Fruit fly (Drosophila melanogaster): ENCODE measurements around the gene MFS18.

MFS18 gene

dm6 chr2L:4458119-4459056 is 10.0 kb upstream of the MFS18 start, which contains the start of gene RpL27A:
Gene RpL27A, minus strand, starts transcription at chr2L:4458364.
- no peak for TF ChIP-seq cnc (optimal IDR thresholded peaks at IDR 0.05)
- TF ChIP-seq bab1 (GFP tag; optimal IDR thresholded peaks at IDR 0.05), result peak; percentile 81
- TF ChIP-seq Hr96 (GFP tag; optimal IDR thresholded peaks at IDR 0.05), result peak; percentile 77
- TF ChIP-seq ovo (GFP tag; optimal IDR thresholded peaks at IDR 0.05), result peak; percentile 72
- TF ChIP-seq Mnt (GFP tag; optimal IDR thresholded peaks at IDR 0.05), result peak; percentile 93
- TF ChIP-seq CG7101 (tag; optimal IDR thresholded peaks at IDR 0.05), result peak; percentile 85
- peak; percentile 65 for TF ChIP-seq cic (GFP tag; optimal IDR thresholded peaks at IDR 0.05)
- peak; percentile 30 for TF ChIP-seq Clk (GFP tag; optimal IDR thresholded peaks at IDR 0.05)
- TF ChIP-seq CG1620 (GFP tag; optimal IDR thresholded peaks at IDR 0.05), result peak; percentile 68
- TF ChIP-seq tj (GFP tag; optimal IDR thresholded peaks at IDR 0.05), result peak; percentile 54
- peak; percentile 74 for TF ChIP-seq CG7045 (GFP tag; optimal IDR thresholded peaks at IDR 0.05)
- no peak for TF ChIP-seq CG5204 (GFP tag; optimal IDR thresholded peaks at IDR 0.05)
- TF ChIP-seq CG11617 (GFP tag; optimal IDR thresholded peaks at IDR 0.05), result peak; percentile 88
- TF ChIP-seq CG12768 (GFP tag; optimal IDR thresholded peaks at IDR 0.05), result peak; percentile 60
- TF ChIP-seq toe (GFP tag; optimal IDR thresholded peaks at IDR 0.05), result peak; percentile 68
- TF ChIP-seq CG14711 (tag; optimal IDR thresholded peaks at IDR 0.05), result peak; percentile 53
- TF ChIP-seq pad (GFP tag; optimal IDR thresholded peaks at IDR 0.05), result peak; percentile 51
- peak; percentile 61 for TF ChIP-seq CG33017 (tag; optimal IDR thresholded peaks at IDR 0.05)
- no peak for TF ChIP-seq kay (GFP tag; ENCODE audit: borderline replicate concordance)
- peak; percentile 70 for TF ChIP-seq Crg-1 (GFP tag; optimal IDR thresholded peaks at IDR 0.05)

dm6 chr2L:4456539-4456994 is 8.1 kb upstream of the MFS18 start, which contains the start of gene Gs1l:
Gene Gs1l, minus strand, starts transcription at chr2L:4456807.
- TF ChIP-seq ovo (GFP tag; optimal IDR thresholded peaks at IDR 0.05), result no peak
- peak; percentile 35 for TF ChIP-seq CG7101 (tag; optimal IDR thresholded peaks at IDR 0.05)
- peak; percentile 30 for TF ChIP-seq CG33017 (tag; optimal IDR thresholded peaks at IDR 0.05)
- TF ChIP-seq CG14711 (tag; optimal IDR thresholded peaks at IDR 0.05), result peak; percentile 13
- no peak for TF ChIP-seq CG5204 (GFP tag; optimal IDR thresholded peaks at IDR 0.05)
- TF ChIP-seq Mnt (GFP tag; optimal IDR thresholded peaks at IDR 0.05), result peak; percentile 36
- TF ChIP-seq Clk (GFP tag; optimal IDR thresholded peaks at IDR 0.05), result no peak
- no peak for TF ChIP-seq toe (GFP tag; optimal IDR thresholded peaks at IDR 0.05)
- peak; percentile 19 for TF ChIP-seq bab1 (GFP tag; optimal IDR thresholded peaks at IDR 0.05)
- no peak for TF ChIP-seq Hr96 (GFP tag; optimal IDR thresholded peaks at IDR 0.05)
- no peak for TF ChIP-seq CG1620 (GFP tag; optimal IDR thresholded peaks at IDR 0.05)
- peak; percentile 3 for TF ChIP-seq tj (GFP tag; optimal IDR thresholded peaks at IDR 0.05)
- TF ChIP-seq cic (GFP tag; optimal IDR thresholded peaks at IDR 0.05), result peak; percentile 47
- TF ChIP-seq CG11617 (GFP tag; optimal IDR thresholded peaks at IDR 0.05), result peak; percentile 14
- peak; percentile 17 for TF ChIP-seq pad (GFP tag; optimal IDR thresholded peaks at IDR 0.05)
- peak; percentile 29 for TF ChIP-seq CG12768 (GFP tag; optimal IDR thresholded peaks at IDR 0.05)
- no peak for TF ChIP-seq Crg-1 (GFP tag; optimal IDR thresholded peaks at IDR 0.05)
- no peak for TF ChIP-seq kay (GFP tag; ENCODE audit: borderline replicate concordance)
- TF ChIP-seq CG7045 (GFP tag; optimal IDR thresholded peaks at IDR 0.05), result no peak
- no peak for TF ChIP-seq cnc (optimal IDR thresholded peaks at IDR 0.05)

DNA sequence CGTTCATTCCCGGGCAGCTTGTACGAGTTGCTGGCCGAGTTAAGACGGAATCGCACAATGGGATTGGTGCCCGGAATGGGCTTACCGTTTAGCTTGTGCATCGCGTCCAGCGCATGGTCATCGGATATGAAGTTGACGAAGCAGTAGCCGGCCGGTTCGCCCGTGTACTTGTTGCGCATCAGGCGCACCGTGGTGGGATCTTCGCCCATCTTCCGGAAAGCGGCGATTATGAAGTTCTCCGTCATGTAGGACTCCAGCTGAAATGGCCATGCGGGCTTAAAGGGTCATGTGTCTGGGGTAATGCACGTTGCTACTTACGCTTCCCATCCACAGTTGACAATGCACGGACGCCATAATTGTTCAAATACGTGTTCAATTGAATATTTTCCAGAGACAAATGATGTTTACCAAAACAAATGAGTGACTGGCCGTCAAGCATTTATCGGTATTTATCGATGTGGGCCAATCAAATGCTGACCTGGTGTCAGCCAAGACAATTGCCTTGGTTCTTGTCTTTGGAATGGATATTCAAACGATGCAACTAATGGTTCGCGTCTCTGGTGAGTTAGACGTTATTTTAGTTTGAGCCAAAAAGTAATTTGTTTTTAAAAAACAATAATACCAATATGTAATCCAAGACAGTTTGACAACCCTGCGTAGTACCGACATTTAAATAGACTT is 5.7 kb upstream of the MFS18 start, which contains the start of the genes Secp43 and ND-B8:
TSS of gene Secp43 (minus strand) at position 445 of the 681 bp plus-strand sequence.
TSS of gene ND-B8 (plus strand) at position 618 of the 681 bp plus-strand sequence.
- TF ChIP-seq cnc (optimal IDR thresholded peaks at IDR 0.05) (no peak), Crg-1 (GFP tag; optimal IDR thresholded peaks at IDR 0.05) (peak; percentile 32), Mnt (GFP tag; optimal IDR thresholded peaks at IDR 0.05) (peak; percentile 13), CG7101 (tag; optimal IDR thresholded peaks at IDR 0.05) (peak; percentile 34), toe (GFP tag; optimal IDR thresholded peaks at IDR 0.05) (no peak), Clk (GFP tag; optimal IDR thresholded peaks at IDR 0.05) (no peak), ovo (GFP tag; optimal IDR thresholded peaks at IDR 0.05) (no peak), CG5204 (GFP tag; optimal IDR thresholded peaks at IDR 0.05) (no peak), bab1 (GFP tag; optimal IDR thresholded peaks at IDR 0.05) (peak; percentile 54), CG12768 (GFP tag; optimal IDR thresholded peaks at IDR 0.05) (no peak), CG14711 (tag; optimal IDR thresholded peaks at IDR 0.05) (peak; percentile 40), CG7045 (GFP tag; optimal IDR thresholded peaks at IDR 0.05) (no peak)

DNA sequence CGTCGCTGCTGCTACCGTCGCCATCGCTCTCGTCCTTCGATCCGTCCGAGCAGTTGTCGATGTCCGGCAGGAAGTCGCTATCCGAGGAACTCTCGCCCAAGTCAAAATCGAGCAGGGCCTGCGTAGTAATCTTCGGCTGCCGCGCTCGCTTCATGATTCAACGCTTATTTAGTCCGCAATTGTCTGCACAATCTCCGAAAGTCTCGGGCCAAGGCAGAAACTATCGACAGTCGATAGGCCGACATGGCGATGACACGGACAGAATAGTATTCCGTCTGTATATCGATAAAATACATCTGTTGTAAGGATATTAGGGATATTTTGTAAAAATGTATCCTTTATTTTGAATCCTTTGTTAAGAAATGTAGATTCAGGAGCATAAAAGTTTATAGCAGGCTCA is 4.4 kb upstream of the MFS18 start, which contains the start of gene CG15439:
TSS of gene CG15439 (minus strand) at position 241 of the 400 bp plus-strand sequence.
- TF ChIP-seq cnc (optimal IDR thresholded peaks at IDR 0.05), result no peak

dm6 chr2L:4444457-4444856 is 4.0 kb downstream of the MFS18 start, which contains the start of the genes morgue and Elp3:
Gene morgue, minus strand, starts transcription at chr2L:4444680.
Gene Elp3, plus strand, starts transcription at chr2L:4444732.
- TF ChIP-seq Mnt (GFP tag; optimal IDR thresholded peaks at IDR 0.05) (peak; percentile 93), CG33017 (tag; optimal IDR thresholded peaks at IDR 0.05) (no peak), bab1 (GFP tag; optimal IDR thresholded peaks at IDR 0.05) (peak; percentile 29), CG7101 (tag; optimal IDR thresholded peaks at IDR 0.05) (no peak), CG14711 (tag; optimal IDR thresholded peaks at IDR 0.05) (no peak), tj (GFP tag; optimal IDR thresholded peaks at IDR 0.05) (no peak)
